Worm (Caenorhabditis elegans): ENCODE results near the gene cdh-1.
A peak's percentile ranks its signal among the peaks of the same experiment; 100 is the strongest.
"Not testable (repeated sequence)": the region's sequence is repeated elsewhere in the genome, so short reads cannot be mapped to it uniquely, and the experiment has no call there.

cdh-1 gene

DNA sequence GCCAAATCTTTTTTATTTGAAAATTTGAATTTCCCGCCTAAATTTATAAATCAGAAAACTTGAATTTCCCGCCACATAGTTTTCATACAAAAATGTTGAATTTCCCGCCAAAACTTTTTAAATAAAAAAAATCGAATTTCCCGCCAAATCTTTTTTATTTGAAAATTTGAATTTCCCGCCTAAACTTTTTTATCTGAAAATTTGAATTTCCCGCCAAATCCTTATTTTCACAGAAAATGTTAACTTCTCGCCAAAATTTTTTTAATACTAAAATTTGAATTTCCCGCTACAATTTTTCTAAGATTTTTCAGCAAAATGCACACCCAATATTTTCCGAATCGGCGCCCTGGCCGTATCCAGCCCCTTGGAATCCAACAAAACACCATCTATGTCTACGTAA, 28.7 kb upstream of the cdh-1 start, which contains the start of gene F56F11.2:
TSS of gene F56F11.2 (plus strand) at position 301 of the 400 bp plus-strand sequence.
- TF ChIP-seq C34B4.2 (tag; optimal IDR thresholded peaks at IDR 0.05); pag-3 (tag; optimal IDR thresholded peaks at IDR 0.05; ENCODE audit: borderline replicate concordance, insufficient read depth); jun-1 (tag; optimal IDR thresholded peaks at IDR 0.05): not testable (repeated sequence)

DNA sequence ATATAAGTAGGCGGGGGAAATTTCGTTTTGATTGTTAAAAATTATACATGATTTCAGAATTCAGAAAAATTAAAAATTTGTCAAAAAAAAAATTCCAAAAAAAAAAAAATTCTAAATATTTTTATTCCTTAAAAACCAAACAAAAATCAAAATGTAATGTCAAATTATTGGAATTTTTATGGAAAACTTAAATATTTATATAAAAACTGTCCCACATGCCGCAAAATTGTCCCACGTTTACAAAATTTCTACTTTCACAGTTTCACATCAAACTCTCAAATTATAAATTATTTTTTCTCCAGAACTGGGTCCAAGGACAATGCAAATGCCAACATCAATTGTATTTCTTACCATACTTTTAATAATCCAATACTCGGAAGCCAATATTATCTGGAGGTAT, 19.3 kb upstream of the cdh-1 start, which contains the start of gene F56F11.1:
TSS of gene F56F11.1 (plus strand) at position 301 of the 400 bp plus-strand sequence.
- TF ChIP-seq mdl-1 (tag; optimal IDR thresholded peaks at IDR 0.05) (no peak), efl-1 (optimal IDR thresholded peaks at IDR 0.05) (no peak), efl-1 (GFP tag; optimal IDR thresholded peaks at IDR 0.05 in 1 of 2) (peak in 1 of 2 experiments; percentile 41), blmp-1 (tag; optimal IDR thresholded peaks at IDR 0.05) (no peak), nhr-28 (tag; optimal IDR thresholded peaks at IDR 0.05) (no peak), C34B4.2 (tag; optimal IDR thresholded peaks at IDR 0.05) (no peak), ama-1 (optimal IDR thresholded peaks at IDR 0.05) (no peak)

DNA sequence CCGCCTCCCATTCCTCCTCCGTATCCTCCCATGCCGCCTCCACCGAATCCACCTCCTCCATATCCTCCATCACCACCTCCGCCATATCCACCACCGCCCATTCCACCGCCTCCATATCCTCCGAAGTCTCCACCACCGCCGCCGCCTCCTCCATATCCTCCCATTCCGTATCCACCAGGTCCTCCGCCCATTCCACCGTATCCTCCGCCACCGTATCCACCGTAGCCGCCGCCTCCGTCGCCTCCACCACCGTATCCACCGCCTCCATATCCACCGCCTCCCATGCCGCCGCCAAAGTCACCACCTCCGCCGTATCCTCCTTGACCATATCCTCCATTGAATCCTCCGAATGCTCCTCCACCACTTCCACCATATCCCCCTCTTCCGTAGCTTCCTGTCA, 11.0 kb upstream of the cdh-1 start:
- peak; percentile 16 for TF ChIP-seq ceh-8 (GFP tag; optimal IDR thresholded peaks at IDR 0.05)
- no peak for TF ChIP-seq grh-1 (GFP tag; IDR thresholded peaks at IDR 0.05)
- TF ChIP-seq ceh-90 (tag; optimal IDR thresholded peaks at IDR 0.05) = no peak
- TF ChIP-seq nhr-47 (tag; optimal IDR thresholded peaks at IDR 0.05) = no peak
- no peak for TF ChIP-seq nhr-11 (tag; optimal IDR thresholded peaks at IDR 0.05)
- no peak for TF ChIP-seq hpl-2 (GFP tag; optimal IDR thresholded peaks at IDR 0.05)
- TF ChIP-seq lir-3 (tag; optimal IDR thresholded peaks at IDR 0.05; ENCODE audit: poor library complexity) = no peak
- no peak for TF ChIP-seq pqm-1 (tag; optimal IDR thresholded peaks at IDR 0.05)

DNA sequence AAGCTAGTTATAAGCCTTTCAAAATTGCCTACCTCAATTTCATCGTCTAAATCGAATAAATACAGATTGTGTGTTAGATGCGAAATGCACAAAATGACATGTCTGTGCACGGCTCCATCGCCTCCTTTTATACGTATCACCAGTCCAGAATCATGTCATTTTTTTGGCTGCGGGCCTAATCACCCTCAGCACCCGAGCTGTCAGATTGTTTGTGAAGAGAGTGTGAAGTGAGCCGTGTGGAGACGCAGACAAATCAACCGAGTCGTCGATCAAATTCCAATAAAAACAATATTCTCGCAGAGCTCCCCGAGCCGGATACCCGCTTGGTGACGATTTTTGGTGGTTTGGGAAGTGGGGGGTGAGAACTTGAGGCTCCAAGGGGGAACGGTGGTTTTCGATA, 9.6 kb upstream of the cdh-1 start, which contains the start of gene idpa-1:
TSS of gene idpa-1 (minus strand) at position 101 of the 400 bp plus-strand sequence.
- TF ChIP-seq hlh-4 (tag; optimal IDR thresholded peaks at IDR 0.05) (no peak), egl-13 (tag; optimal IDR thresholded peaks at IDR 0.05) (no peak), efl-1 (optimal IDR thresholded peaks at IDR 0.05) (no peak), efl-1 (GFP tag; optimal IDR thresholded peaks at IDR 0.05 in 1 of 2) (peak in 1 of 2 experiments; percentile 68), irx-1 (tag; optimal IDR thresholded peaks at IDR 0.05) (no peak), ama-1 (optimal IDR thresholded peaks at IDR 0.05) (no peak), nhr-85 (tag) (no peak)

DNA sequence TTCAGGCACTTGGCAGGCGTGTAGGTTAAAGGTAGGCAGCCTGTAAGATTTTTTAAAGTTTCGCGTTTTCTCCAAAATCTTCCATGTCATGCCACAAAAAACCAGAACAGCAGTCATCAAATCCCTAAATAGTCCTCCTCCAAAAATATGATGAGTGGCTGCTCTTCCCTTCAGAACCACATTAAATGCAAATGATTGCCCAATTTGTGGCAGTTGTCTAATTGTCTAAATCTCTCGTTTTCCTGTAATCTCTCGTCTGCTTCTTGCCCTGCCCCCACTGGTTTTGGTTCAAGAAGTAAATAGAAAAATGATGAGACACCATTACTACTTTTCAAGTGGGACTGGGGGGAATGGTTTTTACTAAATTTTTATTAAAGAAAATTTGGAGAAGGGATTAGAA, 6.5 kb upstream of the cdh-1 start:
- TF ChIP-seq unc-30 (tag; optimal IDR thresholded peaks at IDR 0.05) (no peak), lin-14 (GFP tag; optimal IDR thresholded peaks at IDR 0.05) (peak; percentile 7)

DNA sequence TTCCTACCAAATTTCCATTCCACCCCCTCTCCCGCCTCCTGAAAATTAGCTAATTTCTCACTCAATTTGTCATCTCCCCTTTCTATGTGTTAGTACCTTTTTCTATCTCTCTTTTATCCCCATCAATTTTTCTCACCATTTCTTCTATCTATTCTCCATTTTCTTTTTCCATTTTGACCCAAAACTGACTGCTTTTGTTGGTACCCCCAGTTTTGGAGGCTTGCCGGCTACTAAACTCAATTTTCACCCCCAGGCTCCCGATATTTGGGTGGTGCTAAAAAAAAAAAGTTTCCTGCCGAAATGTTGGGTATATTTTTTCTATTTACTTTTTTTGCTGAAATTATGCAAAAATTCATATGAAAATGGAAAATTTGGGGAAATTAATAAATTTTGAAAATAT, 2.9 kb upstream of the cdh-1 start:
- no peak for TF ChIP-seq efl-1 (optimal IDR thresholded peaks at IDR 0.05)
- TF ChIP-seq efl-1 (GFP tag; optimal IDR thresholded peaks at IDR 0.05 in 1 of 2) = peak in 1 of 2 experiments; percentile 34
- no peak for TF ChIP-seq rnt-1 (tag; optimal IDR thresholded peaks at IDR 0.05)

DNA sequence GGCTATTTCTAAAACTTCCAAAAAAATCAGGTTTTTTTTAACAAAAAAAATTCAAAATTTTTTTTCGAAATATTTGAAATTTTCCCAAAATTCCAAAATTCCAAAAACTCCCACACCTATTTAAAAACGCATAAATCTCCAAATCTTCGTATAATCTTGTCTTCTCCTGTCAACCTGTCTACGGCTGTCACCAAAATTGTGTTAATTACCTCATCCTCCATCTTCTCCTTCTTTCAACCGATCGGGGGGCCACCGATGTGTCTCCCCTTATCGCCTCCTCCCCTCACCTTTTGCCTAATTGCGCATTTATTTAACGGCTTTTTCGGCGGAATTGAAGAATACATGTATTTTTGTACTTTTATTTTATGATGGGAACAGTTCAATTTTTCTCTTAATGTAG, 1.8 kb upstream of the cdh-1 start:
- TF ChIP-seq blmp-1 (tag; optimal IDR thresholded peaks at IDR 0.05) (peak; percentile 18), ceh-82 (tag; optimal IDR thresholded peaks at IDR 0.05) (no peak), hpl-2 (GFP tag; optimal IDR thresholded peaks at IDR 0.05) (no peak), unc-62 (GFP tag; optimal IDR thresholded peaks at IDR 0.05) (no peak), nhr-12 (tag; optimal IDR thresholded peaks at IDR 0.05) (no peak)

DNA sequence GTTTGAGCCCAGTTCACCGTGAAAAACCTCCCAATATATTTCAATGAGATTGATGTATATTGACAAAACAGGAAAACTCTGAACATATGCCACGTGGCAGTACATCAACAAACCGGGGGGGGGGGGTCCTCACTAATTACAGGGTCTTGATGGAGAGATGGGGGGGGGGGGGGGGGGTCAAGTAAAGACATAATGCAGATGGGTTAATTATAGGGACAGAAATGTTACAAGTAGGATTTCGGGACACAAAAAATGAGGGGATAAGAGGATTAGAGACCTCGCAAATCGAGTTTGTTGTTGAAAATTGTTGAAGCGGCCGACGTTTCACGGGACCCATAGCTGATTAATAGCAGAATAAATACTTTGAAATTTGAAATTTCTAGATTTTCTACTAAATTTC, 2.2 kb downstream of the cdh-1 start:
- TF ChIP-seq mef-2 (tag; optimal IDR thresholded peaks at IDR 0.05) (no peak), grh-1 (GFP tag; IDR thresholded peaks at IDR 0.05) (no peak), F16B12.6 (tag; optimal IDR thresholded peaks at IDR 0.05) (no peak), ztf-4 (tag; optimal IDR thresholded peaks at IDR 0.05) (no peak), C04F5.9 (tag; optimal IDR thresholded peaks at IDR 0.05) (no peak), hpl-2 (GFP tag; optimal IDR thresholded peaks at IDR 0.05) (no peak), nhr-47 (tag; optimal IDR thresholded peaks at IDR 0.05) (no peak), ets-5 (GFP tag; IDR thresholded peaks at IDR 0.05) (no peak), dpl-1 (GFP tag; optimal IDR thresholded peaks at IDR 0.05) (no peak), pag-3 (tag; optimal IDR thresholded peaks at IDR 0.05; ENCODE audit: borderline replicate concordance, insufficient read depth) (no peak), nhr-90 (tag; optimal IDR thresholded peaks at IDR 0.05; ENCODE audit: poor library complexity) (no peak), mep-1 (tag; optimal IDR thresholded peaks at IDR 0.05) (no peak), nhr-84 (tag; optimal IDR thresholded peaks at IDR 0.05) (no peak), nhr-28 (tag; optimal IDR thresholded peaks at IDR 0.05) (no peak), fkh-4 (tag; optimal IDR thresholded peaks at IDR 0.05; ENCODE audit: borderline replicate concordance) (no peak), aly-2 (tag; optimal IDR thresholded peaks at IDR 0.05) (no peak), nhr-11 (tag; optimal IDR thresholded peaks at IDR 0.05) (no peak), mab-9 (GFP tag; IDR thresholded peaks at IDR 0.05) (no peak)
